Fruit fly (Drosophila melanogaster) Kc167 (cell line): ENCODE data around the gene bcn92.
A peak's percentile ranks its signal among the peaks of the same experiment; 100 is the strongest.

Experiments used
- Myc ChIP-seq: fragments of >200 bp; optimal IDR thresholded peaks from 2 replicates; lab custom pipeline; 2017; ENCODE audit warnings: missing external identifiers
- Sin3A ChIP-seq: fragments of >200 bp; optimal IDR thresholded peaks from 2 replicates; lab custom pipeline; 2018; ENCODE audit warnings: missing external identifiers
- h ChIP-seq: fragments of >200 bp; optimal IDR thresholded peaks from 3 replicates; lab custom pipeline; 2018; ENCODE audit warnings: missing external identifiers
- insv ChIP-seq: fragments of >200 bp; optimal IDR thresholded peaks from 3 replicates; lab custom pipeline; 2018; ENCODE audit warnings: missing external identifiers
- psq ChIP-seq: fragments of >200 bp; optimal IDR thresholded peaks from 2 replicates; lab custom pipeline; 2017; ENCODE audit warnings: missing external identifiers
- ttk ChIP-seq: sonication (Bioruptor generic); optimal IDR thresholded peaks from 2 replicates; lab custom pipeline; 2017; ENCODE audit warnings: missing external identifiers

Gene bcn92

DNA sequence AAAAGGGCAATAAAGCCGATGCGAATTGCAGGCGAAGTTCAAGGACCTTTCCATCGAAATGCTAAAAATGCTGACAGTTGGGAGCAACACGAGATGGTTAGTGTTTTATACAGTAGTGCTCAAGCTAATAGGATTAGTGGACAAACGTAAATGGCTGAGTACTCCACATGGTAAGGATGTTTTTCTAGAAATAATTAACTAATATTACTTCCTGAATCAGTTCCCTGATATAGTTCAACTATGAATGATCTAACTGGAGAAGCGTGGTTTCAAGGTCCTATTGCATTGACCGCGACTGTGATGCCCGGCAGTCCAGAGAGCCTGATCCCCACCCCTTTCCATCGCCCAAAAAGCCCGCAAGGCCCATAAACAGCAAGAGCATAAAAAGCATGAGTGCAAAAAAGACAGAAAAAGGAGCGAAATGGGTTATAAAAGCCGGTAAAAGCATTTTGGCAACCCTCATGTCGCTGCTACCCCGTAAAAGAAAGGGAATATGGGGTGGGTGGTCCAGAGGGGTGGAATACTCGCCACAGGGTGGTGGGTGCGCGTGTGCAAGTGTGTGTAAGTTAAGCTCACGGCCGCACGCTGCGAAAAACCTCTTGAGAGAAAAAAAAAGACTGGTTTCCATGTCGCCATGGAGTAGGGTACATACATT is 15.1 kb downstream of the bcn92 start:
- TF ChIP-seq psq (lab: Kevin White, UChicago) (no peak), h (lab: Kevin White, UChicago) (no peak), Myc (lab: Kevin White, UChicago) (no peak), Sin3A (lab: Kevin White, UChicago) (no peak), insv (lab: Kevin White, UChicago) (no peak), ttk (lab: Kevin White, UChicago) (no peak)

DNA sequence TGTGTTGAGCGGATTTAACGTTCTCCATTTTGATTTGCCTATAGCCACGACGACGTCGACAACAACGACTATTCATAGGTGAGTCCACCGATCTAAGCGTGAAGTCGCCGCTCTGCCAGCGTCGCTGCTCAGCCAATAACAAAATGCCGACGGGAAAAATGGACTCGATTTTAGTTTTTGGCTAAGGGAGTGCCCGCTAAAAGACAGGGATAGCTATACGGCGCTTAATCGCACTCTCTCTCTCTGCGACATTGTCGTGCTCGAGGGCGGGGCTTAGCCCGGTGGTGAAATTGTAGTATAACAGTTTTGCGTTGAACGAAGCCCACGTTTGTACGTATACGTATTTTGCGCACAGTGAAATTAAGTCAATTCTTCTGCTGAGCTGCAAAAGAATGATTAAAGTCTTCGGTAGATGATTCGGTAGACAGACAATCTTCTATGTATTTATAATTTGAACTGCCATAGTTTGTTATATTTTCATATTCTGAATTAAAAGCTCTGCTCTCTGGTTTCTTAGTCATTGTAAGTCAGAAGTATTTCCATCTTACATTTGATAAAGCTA is 23.8 kb downstream of the bcn92 start:
- no peak for TF ChIP-seq h (lab: Kevin White, UChicago)
- no peak for TF ChIP-seq Myc (lab: Kevin White, UChicago)
- no peak for TF ChIP-seq insv (lab: Kevin White, UChicago)
- TF ChIP-seq psq (lab: Kevin White, UChicago): no peak
- no peak for TF ChIP-seq ttk (lab: Kevin White, UChicago)
- no peak for TF ChIP-seq Sin3A (lab: Kevin White, UChicago)

DNA sequence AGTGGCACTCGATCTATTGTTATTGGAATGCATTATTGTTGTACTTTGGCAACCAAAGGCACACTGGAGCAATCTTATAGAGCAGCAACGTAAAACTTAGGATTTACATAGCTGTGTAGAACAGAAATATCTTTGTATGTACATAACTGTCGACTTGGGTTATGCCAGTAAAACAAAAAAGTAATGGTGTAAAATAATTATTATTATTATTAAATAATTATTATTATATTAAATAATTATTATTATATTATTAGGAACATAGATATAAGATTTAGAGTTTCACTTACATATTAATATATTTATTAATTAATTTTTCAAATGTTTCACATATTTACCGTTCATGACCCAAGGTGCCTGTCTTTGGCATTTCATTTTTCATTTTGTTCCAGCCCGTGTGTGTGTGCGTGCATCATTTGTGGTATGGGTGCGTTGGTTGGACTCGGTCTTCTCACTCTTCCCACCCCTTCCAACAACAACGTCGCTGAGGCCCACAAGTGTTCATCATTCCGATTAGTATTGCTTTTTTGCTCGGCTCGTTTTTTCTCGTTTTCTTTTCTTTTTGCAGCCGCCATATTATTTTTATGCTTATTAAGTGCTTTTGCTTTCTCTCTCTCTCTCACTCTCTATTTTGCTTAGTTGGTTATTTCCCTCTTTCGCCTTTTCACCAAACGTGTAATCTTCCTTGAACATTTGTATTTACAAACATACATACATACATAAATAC is 25.3 kb downstream of the bcn92 start:
- TF ChIP-seq Sin3A (lab: Kevin White, UChicago) (no peak), psq (lab: Kevin White, UChicago) (peak; percentile 51)

DNA sequence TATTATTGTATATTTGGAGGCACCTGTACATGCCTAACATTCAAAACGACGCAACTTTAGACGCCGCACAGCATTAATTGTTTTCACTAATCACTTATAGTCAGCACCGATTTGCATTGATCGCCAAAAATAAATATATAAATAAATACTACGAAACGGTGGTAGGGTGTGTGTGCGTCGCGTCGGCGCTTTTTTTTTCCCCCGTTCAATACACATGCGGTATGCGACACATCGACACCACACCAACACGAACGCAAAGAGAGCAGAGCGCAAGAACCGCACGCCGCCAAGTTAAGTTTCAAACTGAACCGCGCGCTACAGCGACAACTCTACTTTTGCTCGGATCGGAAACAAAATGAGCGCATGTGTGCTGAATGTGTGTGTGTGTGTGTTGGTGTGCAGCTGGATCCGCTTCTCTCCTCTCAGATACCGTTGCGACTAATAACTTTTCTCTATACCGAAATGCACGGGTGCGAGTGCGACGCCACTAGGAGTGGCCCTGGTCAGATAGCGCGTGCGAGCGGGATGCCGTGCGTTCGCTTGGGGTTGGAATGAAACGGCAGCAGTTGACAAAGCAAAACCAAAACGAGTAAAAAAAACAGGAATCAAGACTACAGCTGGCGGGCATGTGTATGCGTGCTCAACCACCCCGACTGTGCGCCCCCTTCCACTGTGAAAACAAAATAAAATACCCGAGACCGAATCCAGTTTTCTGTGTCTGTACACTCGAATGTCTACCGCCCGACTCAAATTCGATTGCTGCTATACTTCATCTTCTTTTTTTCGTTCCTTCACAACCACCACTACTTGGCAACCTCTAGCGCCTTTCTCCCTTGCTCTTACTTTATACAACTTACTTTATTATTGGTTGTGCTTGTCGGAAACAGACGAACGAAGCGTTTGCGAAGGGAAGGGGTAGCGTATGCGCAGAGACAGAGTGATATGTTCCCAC is 26.2 kb downstream of the bcn92 start, which contains the start of gene ph-d:
Gene ph-d, minus strand, starts transcription at position 274 of the 952 bp plus-strand sequence.
- TF ChIP-seq ttk (lab: Kevin White, UChicago) (no peak), Sin3A (lab: Kevin White, UChicago) (no peak), psq (lab: Kevin White, UChicago) (no peak), Myc (lab: Kevin White, UChicago) (no peak), insv (lab: Kevin White, UChicago) (no peak), h (lab: Kevin White, UChicago) (no peak)

DNA sequence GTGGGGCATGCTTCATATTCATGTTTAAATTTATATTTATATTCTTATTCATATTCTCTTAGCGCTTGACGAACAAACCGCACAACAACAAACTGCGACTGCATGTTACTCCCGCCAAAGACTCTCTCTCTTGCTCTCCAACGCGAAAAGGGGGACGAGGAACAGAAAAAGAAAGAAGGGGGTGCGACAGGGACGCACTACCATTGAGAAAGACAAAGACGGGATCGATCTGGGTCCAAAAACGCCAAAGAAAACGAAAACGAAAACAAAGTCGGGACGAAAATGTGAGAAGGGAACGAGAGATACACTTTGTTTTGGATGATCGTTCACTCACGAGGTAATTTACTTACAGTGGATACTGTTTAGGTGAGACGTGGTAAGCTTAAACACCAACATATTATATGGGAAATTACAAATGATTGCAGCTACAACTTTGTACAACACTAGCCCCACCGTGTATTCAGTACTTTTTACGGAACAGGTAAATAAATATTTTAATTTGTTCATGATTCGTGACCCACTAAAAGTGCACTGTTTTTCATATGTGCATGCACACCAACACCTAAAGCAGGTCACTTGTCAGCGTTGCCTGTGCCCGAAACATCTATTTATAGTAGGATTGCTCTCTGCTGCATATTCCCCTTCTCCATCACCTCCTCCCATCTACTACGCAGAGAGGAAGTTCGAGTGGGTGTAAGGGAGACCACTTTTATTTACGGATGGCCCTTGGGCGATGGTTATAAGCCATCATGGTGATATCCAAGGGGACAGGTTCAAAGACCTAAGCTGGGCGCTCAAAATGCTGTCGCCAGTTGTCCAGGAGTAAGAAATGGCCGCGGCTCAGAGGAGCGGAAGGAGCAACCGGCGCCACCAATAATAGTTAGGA is 27.5 kb downstream of the bcn92 start:
- TF ChIP-seq h (lab: Kevin White, UChicago) (peak; percentile 33), Myc (lab: Kevin White, UChicago) (no peak), ttk (lab: Kevin White, UChicago) (peak; percentile 91)

DNA sequence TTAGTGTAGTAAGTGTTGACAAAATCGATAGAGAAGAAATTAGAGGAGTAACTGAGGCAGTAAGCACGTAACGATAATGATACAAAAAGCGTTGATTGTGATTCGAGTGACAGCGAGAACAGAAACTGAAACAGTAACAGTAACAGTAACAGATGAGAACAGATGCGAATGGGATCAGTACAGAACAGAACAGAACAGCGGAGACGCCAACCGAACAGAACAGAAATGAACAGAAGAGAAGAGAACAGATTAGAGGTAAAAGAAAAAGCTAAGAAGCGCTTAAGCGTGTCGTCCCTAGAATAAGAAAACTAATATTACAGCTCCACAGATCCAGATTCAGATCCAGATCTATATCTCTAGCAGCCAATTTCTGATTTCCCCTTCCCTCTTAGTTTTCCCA is 36.8 kb downstream of the bcn92 start:
- TF ChIP-seq ttk (lab: Kevin White, UChicago): no peak
- no peak for TF ChIP-seq h (lab: Kevin White, UChicago)
- no peak for TF ChIP-seq Myc (lab: Kevin White, UChicago)
- no peak for TF ChIP-seq insv (lab: Kevin White, UChicago)
- TF ChIP-seq psq (lab: Kevin White, UChicago): no peak
- TF ChIP-seq Sin3A (lab: Kevin White, UChicago): no peak

DNA sequence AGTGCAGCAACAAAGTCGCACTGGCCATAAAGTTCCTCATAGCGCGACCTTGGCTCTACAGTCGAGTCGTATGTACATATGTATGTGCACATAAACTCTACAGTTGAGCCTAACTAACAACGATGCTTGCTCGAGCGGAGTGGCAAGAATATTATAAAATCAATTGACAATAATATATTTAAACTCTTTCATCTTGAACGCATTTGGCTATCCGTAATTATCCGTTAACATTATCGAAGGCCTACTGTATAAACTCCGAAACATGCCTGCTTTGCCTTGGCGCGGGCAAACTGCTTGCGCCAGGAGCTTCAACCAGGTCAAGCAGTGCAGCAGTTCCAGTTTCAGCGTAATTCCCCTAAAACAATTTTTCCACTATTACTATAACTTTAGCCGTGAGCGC is 40.8 kb downstream of the bcn92 start:
- TF ChIP-seq h (lab: Kevin White, UChicago): no peak
- TF ChIP-seq insv (lab: Kevin White, UChicago): no peak
- TF ChIP-seq Sin3A (lab: Kevin White, UChicago): no peak
- no peak for TF ChIP-seq psq (lab: Kevin White, UChicago)
- no peak for TF ChIP-seq Myc (lab: Kevin White, UChicago)
- no peak for TF ChIP-seq ttk (lab: Kevin White, UChicago)

DNA sequence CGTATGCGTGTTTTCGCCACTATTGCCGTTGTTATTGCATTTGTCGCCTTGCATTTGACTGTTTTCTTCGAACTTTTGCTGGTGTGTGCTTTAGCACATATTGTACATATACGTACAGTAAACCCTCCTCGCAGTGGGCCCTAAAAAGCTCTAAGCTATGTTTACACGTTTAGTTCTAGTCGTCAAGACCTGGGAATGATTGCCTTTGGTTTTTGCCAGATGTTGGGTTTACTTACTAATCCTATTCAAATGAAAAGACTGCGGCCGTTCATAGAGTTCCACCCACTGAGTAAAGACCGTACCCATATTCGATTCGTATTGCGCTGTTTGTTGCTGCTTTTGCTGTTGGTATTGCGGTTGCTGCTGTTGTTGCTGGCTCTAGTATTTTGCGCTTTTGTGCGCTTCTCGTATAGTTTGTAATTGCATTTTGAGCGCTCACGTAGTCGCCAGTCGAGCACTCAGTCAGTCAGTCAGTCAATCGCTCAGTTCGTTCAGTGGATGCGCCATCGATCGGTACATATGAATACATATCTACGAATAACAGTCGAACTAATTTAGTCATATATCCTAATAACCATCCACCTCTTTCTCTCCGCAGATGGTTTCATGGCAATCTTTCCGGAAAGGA is 41.6 kb downstream of the bcn92 start:
- no peak for TF ChIP-seq Sin3A (lab: Kevin White, UChicago)
- no peak for TF ChIP-seq h (lab: Kevin White, UChicago)
- no peak for TF ChIP-seq insv (lab: Kevin White, UChicago)
- TF ChIP-seq psq (lab: Kevin White, UChicago): no peak
- no peak for TF ChIP-seq ttk (lab: Kevin White, UChicago)
- no peak for TF ChIP-seq Myc (lab: Kevin White, UChicago)

DNA sequence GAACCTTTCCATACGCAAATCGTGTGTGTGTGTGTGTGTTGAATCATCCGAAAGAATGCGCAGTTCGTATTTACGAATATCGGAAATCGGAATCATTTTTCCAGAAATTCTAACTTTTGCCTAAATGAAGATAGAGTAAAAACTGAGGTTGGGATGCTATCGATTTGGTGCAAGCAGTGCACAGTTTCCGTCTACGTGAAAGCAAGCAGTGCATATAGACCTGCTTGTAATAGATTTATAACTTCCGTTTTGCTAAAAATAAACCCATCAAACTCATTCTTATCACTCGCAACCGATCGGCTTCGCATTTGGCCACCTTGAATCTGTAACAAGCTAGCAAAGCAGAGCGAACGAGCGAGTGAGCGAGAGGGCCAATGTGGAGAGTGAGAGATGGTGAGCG is 43.1 kb downstream of the bcn92 start:
- no peak for TF ChIP-seq ttk (lab: Kevin White, UChicago)
- no peak for TF ChIP-seq psq (lab: Kevin White, UChicago)
- no peak for TF ChIP-seq Sin3A (lab: Kevin White, UChicago)
- no peak for TF ChIP-seq Myc (lab: Kevin White, UChicago)

DNA sequence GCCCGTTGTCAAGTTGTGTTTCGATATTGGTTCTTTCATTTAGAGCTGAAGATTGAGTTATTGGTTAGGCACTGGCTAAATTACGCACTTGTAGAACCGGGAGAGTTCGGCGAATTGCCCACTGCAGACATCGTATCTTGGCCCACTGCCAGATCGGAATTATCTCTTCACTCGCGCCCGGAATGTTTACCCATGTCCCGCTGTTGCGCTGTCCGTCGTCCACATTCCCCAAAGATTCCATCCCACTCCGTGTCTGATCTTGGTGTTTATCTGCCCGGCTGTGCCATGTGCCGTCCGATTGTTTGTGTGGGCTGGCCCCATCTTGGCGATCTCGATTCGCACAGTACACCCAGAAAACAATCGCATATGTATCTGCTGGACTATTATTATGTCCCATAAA is 45.1 kb downstream of the bcn92 start:
- TF ChIP-seq Myc (lab: Kevin White, UChicago) (no peak), h (lab: Kevin White, UChicago) (no peak), Sin3A (lab: Kevin White, UChicago) (no peak), psq (lab: Kevin White, UChicago) (no peak), insv (lab: Kevin White, UChicago) (no peak), ttk (lab: Kevin White, UChicago) (no peak)
